Worm (Caenorhabditis elegans) whole organism, midembryonic: ENCODE data around the gene lipl-4.

Source experiments
- T22C8.4 ChIP-seq: fragments of 200-800 bp; sonication (Bioruptor generic); IDR thresholded peaks from 2 replicates; pipeline ENCODE4 v1.3.6; 2022; ENCODE audit warnings: missing genetic modification characterization, missing compliant biosample characterization
- cog-1 ChIP-seq: sonication (generic microtip); optimal IDR thresholded peaks from 2 replicates; lab custom pipeline; 2016; ENCODE audit warnings: missing genetic modification characterization, missing compliant biosample characterization
- flt-1 ChIP-seq: fragments of 200-800 bp; sonication (Bioruptor generic); IDR thresholded peaks from 2 replicates; pipeline ENCODE4 v1.3.6; 2022; ENCODE audit warnings: missing genetic modification characterization, missing compliant biosample characterization
- klf-2 ChIP-seq: fragments of 200-800 bp; sonication (Bioruptor generic); conservative IDR thresholded peaks from 2 replicates; pipeline ENCODE4 v1.3.6; 2022; ENCODE audit warnings: missing genetic modification reagents, missing genetic modification characterization, missing compliant biosample characterization
- med-1 ChIP-seq: sonication (generic microtip); optimal IDR thresholded peaks from 2 replicates; lab custom pipeline; 2017; ENCODE audit warnings: missing genetic modification characterization, mild to moderate bottlenecking, missing compliant biosample characterization, antibody characterized with exemption, missing genetic modification reagents; ENCODE audit not compliant: insufficient read depth
- ref-1 ChIP-seq: fragments of 200-800 bp; sonication (Bioruptor generic); conservative IDR thresholded peaks from 2 replicates; pipeline ENCODE4 v1.3.6; 2022; ENCODE audit warnings: missing genetic modification reagents, missing genetic modification characterization, missing compliant biosample characterization
- tab-1 ChIP-seq: fragments of 200-800 bp; sonication (Bioruptor generic); IDR thresholded peaks from 2 replicates; pipeline ENCODE4 v1.3.6; 2022; ENCODE audit warnings: missing genetic modification characterization, missing compliant biosample characterization
- ztf-23 ChIP-seq: fragments of 200-800 bp; sonication (Bioruptor generic); IDR thresholded peaks from 2 replicates; pipeline ENCODE4 v1.3.6; 2022; ENCODE audit warnings: missing genetic modification reagents, missing genetic modification characterization, missing compliant biosample characterization
- ztf-29 ChIP-seq: fragments of 200-800 bp; sonication (Bioruptor generic); IDR thresholded peaks from 2 replicates; pipeline ENCODE4 v1.3.6; 2022; ENCODE audit warnings: missing genetic modification reagents, missing genetic modification characterization, missing compliant biosample characterization

lipl-4 gene

DNA sequence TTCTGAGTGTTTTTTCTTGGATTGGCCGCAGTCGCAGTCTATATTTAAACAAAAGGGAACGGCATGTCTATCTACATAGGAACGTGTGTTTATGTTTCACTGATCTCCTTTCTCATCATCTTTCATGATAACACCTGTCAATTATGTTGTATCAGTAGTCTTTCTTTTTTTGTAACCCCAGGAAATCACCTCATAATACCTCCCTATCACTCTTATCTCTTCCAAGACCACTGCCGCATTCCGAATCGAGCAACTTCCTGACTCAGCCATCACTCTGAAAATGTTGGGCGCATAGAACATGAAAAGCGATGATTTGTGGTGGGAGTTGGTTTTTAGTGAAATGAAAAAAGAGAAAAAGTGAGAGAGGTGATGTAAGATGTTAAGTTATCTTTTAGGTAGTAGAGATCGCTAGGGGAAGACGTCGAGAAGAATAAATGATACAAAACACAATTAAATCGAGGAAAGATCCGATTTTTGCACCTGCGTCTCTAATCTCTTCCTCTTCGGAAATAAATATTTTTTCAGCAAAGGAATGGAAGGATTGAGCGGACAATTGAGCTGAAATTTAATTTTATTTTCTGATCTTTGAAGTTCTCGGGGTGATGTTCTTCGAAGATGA lies 27.0 kb upstream of the lipl-4 start:
- TF ChIP-seq ref-1 (GFP tag; lab: Robert Waterston, UW) (no peak), ztf-23 (GFP tag; lab: Robert Waterston, UW) (no peak), klf-2 (GFP tag; lab: Robert Waterston, UW) (no peak), ztf-29 (GFP tag; lab: Robert Waterston, UW) (no peak), T22C8.4 (GFP tag; lab: Robert Waterston, UW) (no peak), med-1 (no peak), cog-1 (tag; lab: Kevin White, UChicago) (no peak), tab-1 (GFP tag; lab: Robert Waterston, UW) (no peak)

DNA sequence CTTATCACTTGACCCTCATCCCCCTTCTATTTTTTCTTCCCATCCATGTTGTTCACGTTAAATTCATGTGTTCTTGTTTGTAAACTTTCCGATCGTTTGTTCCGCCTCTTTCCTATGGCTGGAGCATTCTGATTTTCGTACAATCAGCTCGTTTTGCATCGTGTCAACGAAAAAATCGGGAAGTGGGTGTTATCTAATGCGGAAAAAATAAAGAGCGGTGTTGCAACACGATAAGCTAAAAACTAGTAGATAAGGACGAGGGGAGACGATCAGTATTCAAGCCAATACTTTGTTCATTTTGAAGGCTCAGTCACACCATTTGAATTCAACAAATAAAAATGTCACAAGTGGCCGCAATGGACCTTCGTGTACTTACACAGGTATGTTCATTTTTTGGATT lies 25.2 kb upstream of the lipl-4 start, which contains the start of gene acs-1:
Gene acs-1, plus strand, starts transcription at position 233 of the 400 bp plus-strand sequence.
- TF ChIP-seq tab-1 (GFP tag; lab: Robert Waterston, UW), result no peak
- no peak for TF ChIP-seq flt-1 (GFP tag; lab: Robert Waterston, UW)
- TF ChIP-seq med-1, result no peak
- no peak for TF ChIP-seq ref-1 (GFP tag; lab: Robert Waterston, UW)

DNA sequence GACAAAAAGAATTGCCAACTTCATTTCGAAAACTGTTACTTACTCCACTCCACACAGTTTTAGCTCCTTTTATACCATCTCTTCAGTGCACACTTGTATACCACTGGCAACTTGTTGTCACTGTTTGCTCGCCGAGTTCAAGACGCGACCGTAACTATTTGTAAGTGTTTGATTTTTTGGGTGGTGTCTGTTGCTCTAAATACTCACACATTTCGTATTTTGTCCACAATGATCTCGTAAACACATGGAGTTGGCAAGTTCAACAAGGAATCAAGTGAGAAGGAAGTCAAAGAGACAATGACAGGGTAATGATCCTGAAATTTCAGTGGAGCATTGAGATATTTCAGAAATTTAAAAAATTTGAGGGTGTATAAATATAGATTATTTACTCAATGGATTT lies 16.9 kb upstream of the lipl-4 start, which contains the start of gene hpo-26:
Gene hpo-26, minus strand, starts transcription at position 31 of the 400 bp plus-strand sequence.
- TF ChIP-seq tab-1 (GFP tag; lab: Robert Waterston, UW) (no peak), ztf-23 (GFP tag; lab: Robert Waterston, UW) (no peak)

DNA sequence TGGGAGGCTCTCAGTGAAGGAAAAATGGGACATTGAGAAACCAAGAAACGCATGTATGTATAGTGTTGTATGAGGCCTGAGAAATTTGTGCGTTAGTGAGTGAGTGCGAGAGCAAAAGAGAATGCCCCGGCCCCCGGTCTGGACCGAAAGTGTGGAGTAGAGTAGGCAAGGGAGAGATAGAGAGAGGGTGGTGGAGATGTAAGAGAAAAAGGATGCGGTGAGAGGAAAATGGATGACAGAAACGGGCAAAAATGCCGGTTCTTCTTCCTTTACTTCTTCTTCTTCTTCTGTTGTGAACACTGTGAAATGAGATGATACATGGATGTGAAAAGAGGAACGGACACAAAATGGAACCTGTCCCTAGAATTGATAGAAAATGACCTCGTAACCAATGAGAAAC lies 11.6 kb upstream of the lipl-4 start:
- TF ChIP-seq cog-1 (tag; lab: Kevin White, UChicago) (no peak), flt-1 (GFP tag; lab: Robert Waterston, UW) (0 out of 2 replicates have a peak, but pooled peaks have one; percentile 42)

DNA sequence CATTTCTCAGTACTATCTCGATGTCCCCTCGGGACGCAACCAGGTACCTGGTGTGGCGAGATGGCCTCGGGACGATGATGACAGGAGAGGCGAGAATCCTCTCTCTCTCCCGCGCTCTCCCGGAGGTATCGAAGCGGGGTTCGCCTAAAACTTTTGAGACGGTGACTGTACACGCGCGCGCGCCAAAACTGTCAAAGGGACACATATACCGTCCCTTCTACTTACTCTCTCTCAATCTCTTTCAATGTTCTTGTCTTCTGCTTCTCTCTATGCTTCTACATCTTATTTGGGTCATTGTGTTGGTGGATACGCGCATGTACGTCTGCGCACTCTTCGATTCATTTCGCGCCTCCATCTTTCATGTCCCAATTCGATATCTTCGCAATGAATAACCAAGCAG lies 8.1 kb upstream of the lipl-4 start:
- TF ChIP-seq ztf-23 (GFP tag; lab: Robert Waterston, UW) (0 out of 2 replicates have a peak, but pooled peaks have one; percentile 19), ref-1 (GFP tag; lab: Robert Waterston, UW) (no peak), cog-1 (tag; lab: Kevin White, UChicago) (peak; percentile 21)

DNA sequence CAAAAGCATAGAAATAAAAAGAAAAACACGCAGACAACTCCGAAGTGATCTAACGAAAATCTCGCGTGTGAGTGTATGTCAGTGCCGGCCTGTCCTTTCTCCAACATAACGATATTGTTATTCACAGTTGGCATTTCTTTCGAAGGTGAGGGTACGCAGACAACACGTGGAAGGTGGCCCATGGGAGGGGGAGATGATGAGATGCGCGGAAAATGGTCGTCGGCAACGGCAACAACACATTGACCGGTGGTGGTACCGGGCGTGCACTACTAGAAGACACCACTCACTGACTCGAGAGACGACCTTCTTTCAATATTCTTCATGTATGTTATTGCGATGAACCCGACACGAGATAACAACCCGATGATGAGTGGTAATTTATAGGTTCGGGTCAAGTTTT lies 5.0 kb upstream of the lipl-4 start:
- TF ChIP-seq ztf-23 (GFP tag; lab: Robert Waterston, UW) (no peak), flt-1 (GFP tag; lab: Robert Waterston, UW) (0 out of 2 replicates have a peak, but pooled peaks have one; percentile 6)

DNA sequence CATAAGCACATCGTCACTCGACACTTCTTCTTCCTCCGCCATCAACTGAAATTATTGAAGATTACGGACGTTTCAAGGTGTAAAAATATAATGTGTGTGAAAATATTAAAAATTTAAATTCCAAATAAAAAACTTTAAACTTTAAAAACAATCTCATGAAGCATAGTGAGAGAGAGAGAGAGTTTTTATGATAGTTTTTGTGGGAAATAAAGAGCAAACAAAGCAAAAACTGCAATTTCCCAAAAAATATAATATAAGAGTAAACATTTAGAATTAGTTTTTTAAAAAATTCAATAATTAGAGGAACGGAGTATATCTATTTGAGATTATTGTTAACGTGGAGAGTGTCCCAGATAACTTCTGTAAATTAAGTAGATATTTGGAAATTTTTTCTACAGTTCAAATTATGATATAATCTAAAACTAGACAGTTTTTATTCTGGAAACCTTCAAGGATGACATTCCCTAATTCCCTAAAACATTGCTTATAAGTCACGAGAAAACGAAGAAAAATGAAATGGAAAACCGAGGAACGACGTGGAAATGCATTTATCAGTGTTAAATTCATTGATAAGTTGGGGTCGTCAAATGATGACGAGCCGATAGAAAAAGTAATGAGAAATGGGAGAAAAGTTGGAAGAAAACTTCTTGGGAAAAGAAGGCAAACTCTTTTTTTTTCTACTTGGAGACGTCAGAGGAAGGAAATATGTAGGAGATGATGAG lies 3.4 kb upstream of the lipl-4 start, which contains the start of gene dre-1:
Gene dre-1, minus strand, starts transcription at position 51 of the 722 bp plus-strand sequence.
- no peak for TF ChIP-seq T22C8.4 (GFP tag; lab: Robert Waterston, UW)
- no peak for TF ChIP-seq ztf-23 (GFP tag; lab: Robert Waterston, UW)
- no peak for TF ChIP-seq ztf-29 (GFP tag; lab: Robert Waterston, UW)
- no peak for TF ChIP-seq klf-2 (GFP tag; lab: Robert Waterston, UW)
- TF ChIP-seq cog-1 (tag; lab: Kevin White, UChicago), result no peak

DNA sequence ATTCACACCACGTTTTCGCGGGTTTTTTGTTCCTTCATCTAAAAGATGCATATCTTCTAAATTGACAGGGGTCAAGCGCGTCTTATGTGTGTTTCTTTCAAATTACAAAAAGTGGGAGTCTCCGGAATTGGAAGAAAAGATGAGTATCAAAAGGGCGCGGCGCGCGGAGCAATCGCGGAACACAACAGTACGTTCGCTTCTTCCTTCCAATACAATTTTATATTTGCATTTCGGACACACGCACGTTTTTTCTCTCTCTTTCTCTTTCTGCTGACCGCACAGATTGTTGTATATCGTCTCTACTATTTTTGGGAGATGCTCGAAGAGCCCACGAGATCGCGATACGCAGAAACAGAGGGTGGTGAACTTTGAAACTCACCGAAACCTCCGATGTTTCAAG lies 1.7 kb upstream of the lipl-4 start:
- TF ChIP-seq flt-1 (GFP tag; lab: Robert Waterston, UW) (no peak), T22C8.4 (GFP tag; lab: Robert Waterston, UW) (no peak), tab-1 (GFP tag; lab: Robert Waterston, UW) (no peak), ref-1 (GFP tag; lab: Robert Waterston, UW) (no peak), med-1 (no peak), ztf-29 (GFP tag; lab: Robert Waterston, UW) (no peak), cog-1 (tag; lab: Kevin White, UChicago) (no peak), ztf-23 (GFP tag; lab: Robert Waterston, UW) (no peak), klf-2 (GFP tag; lab: Robert Waterston, UW) (no peak)

DNA sequence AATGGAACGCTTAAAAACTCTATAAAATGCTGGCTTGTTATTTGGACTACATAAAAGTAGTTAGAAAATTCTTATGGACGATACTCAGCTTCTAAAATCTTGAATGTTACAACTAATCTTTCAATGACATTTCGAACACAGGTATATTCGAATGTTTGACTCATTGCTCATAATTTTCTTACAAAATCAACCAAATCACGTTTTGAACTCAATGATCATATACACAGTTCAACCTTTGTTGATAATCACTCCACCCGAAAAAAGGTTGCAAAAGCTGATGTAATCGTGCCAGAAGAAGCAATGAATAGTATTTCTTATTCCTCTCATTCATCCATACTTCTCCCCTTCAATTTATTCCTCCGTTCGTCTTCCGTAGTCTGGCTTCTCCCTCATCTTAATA lies 823 bp upstream of the lipl-4 start, which contains the start of gene K04A8.20:
Gene K04A8.20, plus strand, starts transcription at position 301 of the 400 bp plus-strand sequence.
- TF ChIP-seq ref-1 (GFP tag; lab: Robert Waterston, UW) (no peak), med-1 (no peak), T22C8.4 (GFP tag; lab: Robert Waterston, UW) (no peak), cog-1 (tag; lab: Kevin White, UChicago) (no peak), ztf-29 (GFP tag; lab: Robert Waterston, UW) (no peak), tab-1 (GFP tag; lab: Robert Waterston, UW) (no peak), ztf-23 (GFP tag; lab: Robert Waterston, UW) (no peak), klf-2 (GFP tag; lab: Robert Waterston, UW) (no peak), flt-1 (GFP tag; lab: Robert Waterston, UW) (no peak)

DNA sequence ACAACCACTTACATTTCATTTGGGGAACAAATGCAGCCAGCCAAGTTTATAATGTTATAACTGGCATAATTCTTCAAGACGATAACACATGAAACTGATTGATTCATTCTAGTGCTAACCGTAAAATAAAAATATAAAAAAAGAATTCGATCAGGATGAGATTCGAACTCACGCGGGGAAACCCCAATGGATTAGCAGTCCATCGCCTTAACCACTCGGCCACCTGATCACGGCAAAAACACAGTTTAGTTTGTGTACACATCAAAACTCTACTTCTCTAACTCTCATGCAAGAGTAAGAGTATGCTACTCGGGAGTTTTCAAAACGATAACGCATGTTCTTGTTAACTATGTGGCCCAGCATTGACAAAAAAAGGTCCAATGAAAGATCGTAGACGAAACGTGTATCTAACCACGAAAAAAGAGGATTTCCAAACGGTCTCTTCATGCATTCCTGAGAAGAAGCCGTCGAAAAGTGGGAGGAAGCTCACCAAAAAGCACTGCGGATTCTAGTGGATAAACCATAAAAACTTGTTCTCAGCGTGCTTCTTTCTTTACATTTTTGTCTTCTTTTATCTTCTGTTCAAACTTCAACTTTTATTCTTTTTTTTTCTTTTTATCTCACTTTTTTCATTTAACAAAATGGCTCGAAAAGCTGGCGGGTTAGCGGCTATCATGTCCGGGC lies 1.9 kb downstream of the lipl-4 start, which contains the start of gene twk-10:
Gene twk-10, plus strand, starts transcription at position 634 of the 684 bp plus-strand sequence.
- no peak for TF ChIP-seq ztf-29 (GFP tag; lab: Robert Waterston, UW)
- TF ChIP-seq T22C8.4 (GFP tag; lab: Robert Waterston, UW), result no peak; the same call in 1 of the 2 replicates
- no peak for TF ChIP-seq med-1
- no peak for TF ChIP-seq ztf-23 (GFP tag; lab: Robert Waterston, UW)
- no peak for TF ChIP-seq cog-1 (tag; lab: Kevin White, UChicago)
- TF ChIP-seq ref-1 (GFP tag; lab: Robert Waterston, UW), result peak; percentile 51; the same call in 1 of the 2 replicates
- TF ChIP-seq flt-1 (GFP tag; lab: Robert Waterston, UW), result peak; percentile 60; the same call in 1 of the 2 replicates
- TF ChIP-seq tab-1 (GFP tag; lab: Robert Waterston, UW), result 0 out of 2 replicates have a peak, but pooled peaks have one; percentile 57
